Worm (Caenorhabditis elegans) whole organism, young adult: ENCODE data around the gene bkip-1.
A peak's percentile ranks its signal among the peaks of the same experiment; 100 is the strongest.

Experiments
- B0019.2 ChIP-seq: fragments of 200-800 bp; sonication (Bioruptor generic); conservative IDR thresholded peaks from 2 replicates; pipeline ENCODE4 v1.3.6; 2022; ENCODE audit warnings: missing genetic modification reagents, missing genetic modification characterization, missing compliant biosample characterization
- B0035.1 ChIP-seq: sonication (generic microtip); optimal IDR thresholded peaks from 2 replicates; lab custom pipeline; 2016; ENCODE audit warnings: missing genetic modification characterization, mild to moderate bottlenecking, missing compliant biosample characterization, missing genotype, missing genetic modification reagents
- D2030.7 ChIP-seq: fragments of 200-800 bp; sonication (Bioruptor generic); IDR thresholded peaks from 2 replicates; pipeline ENCODE4 v1.3.6; 2022; ENCODE audit warnings: missing genetic modification reagents, missing genetic modification characterization, missing compliant biosample characterization
- F22D6.2 ChIP-seq: sonication (generic microtip); optimal IDR thresholded peaks from 2 replicates; lab custom pipeline; 2016; ENCODE audit warnings: mild to moderate bottlenecking, missing genetic modification characterization, missing compliant biosample characterization
- F37B4.10 ChIP-seq: fragments of 200-800 bp; sonication (Bioruptor generic); IDR thresholded peaks from 2 replicates; pipeline ENCODE4 v1.3.6; 2022; ENCODE audit warnings: missing genetic modification characterization, missing compliant biosample characterization
- F39B2.1 ChIP-seq: fragments of 200-800 bp; sonication (Bioruptor generic); IDR thresholded peaks from 2 replicates; pipeline ENCODE4 v1.3.6; 2022; ENCODE audit warnings: missing genetic modification reagents, missing genetic modification characterization, missing compliant biosample characterization
- F49E8.2 ChIP-seq: sonication (generic microtip); optimal IDR thresholded peaks from 3 replicates; lab custom pipeline; 2017; ENCODE audit warnings: missing genetic modification characterization, mild to moderate bottlenecking, missing compliant biosample characterization, antibody characterized with exemption, moderate library complexity; ENCODE audit not compliant: insufficient read depth
- F52B5.7 ChIP-seq: sonication (generic microtip); optimal IDR thresholded peaks from 2 replicates; lab custom pipeline; 2016; ENCODE audit warnings: mild to moderate bottlenecking, missing genetic modification characterization, missing compliant biosample characterization
- F57C9.4 ChIP-seq: sonication (generic microtip); optimal IDR thresholded peaks from 2 replicates; lab custom pipeline; 2017; ENCODE audit warnings: mild to moderate bottlenecking, missing genetic modification characterization, missing compliant biosample characterization
- K12H6.12 ChIP-seq: fragments of 200-800 bp; sonication (Bioruptor generic); optimal IDR thresholded peaks from 2 replicates; lab custom pipeline; 2018; ENCODE audit warnings: mild to moderate bottlenecking, missing genetic modification characterization, missing compliant biosample characterization
- T26A5.8 ChIP-seq: sonication (generic microtip); optimal IDR thresholded peaks from 2 replicates; lab custom pipeline; 2016; ENCODE audit warnings: missing genetic modification characterization, missing compliant biosample characterization
- Y53F4B.3 ChIP-seq: fragments of 200-800 bp; sonication (Bioruptor generic); IDR thresholded peaks from 2 replicates; pipeline ENCODE4 v1.3.6; 2022; ENCODE audit warnings: missing genetic modification reagents, missing genetic modification characterization, missing compliant biosample characterization
- ZK185.1 ChIP-seq: sonication (generic microtip); optimal IDR thresholded peaks from 2 replicates; lab custom pipeline; 2016; ENCODE audit warnings: mild to moderate bottlenecking, missing genetic modification characterization, missing compliant biosample characterization; ENCODE audit not compliant: poor library complexity, severe bottlenecking
- akir-1 ChIP-seq: fragments of 200-800 bp; sonication (Bioruptor generic); optimal IDR thresholded peaks from 2 replicates; lab custom pipeline; 2018; ENCODE audit warnings: mild to moderate bottlenecking, missing genetic modification characterization, moderate library complexity, missing compliant biosample characterization
- aptf-2 ChIP-seq: fragments of 200-800 bp; sonication (Bioruptor generic); conservative IDR thresholded peaks from 2 replicates; pipeline ENCODE4 v1.3.6; 2022; ENCODE audit warnings: missing genetic modification reagents, missing genetic modification characterization, missing compliant biosample characterization
- aptf-3 ChIP-seq: fragments of 200-800 bp; sonication (Bioruptor generic); IDR thresholded peaks from 2 replicates; pipeline ENCODE4 v1.3.6; 2022; ENCODE audit warnings: missing genetic modification characterization, missing compliant biosample characterization
- athp-1 ChIP-seq: sonication (generic microtip); optimal IDR thresholded peaks from 2 replicates; lab custom pipeline; 2017; ENCODE audit warnings: mild to moderate bottlenecking, missing genetic modification characterization, missing compliant biosample characterization
- attf-3 ChIP-seq: fragments of 200-800 bp; sonication (Bioruptor generic); conservative IDR thresholded peaks from 2 replicates; pipeline ENCODE4 v1.3.6; 2022; ENCODE audit warnings: missing genetic modification reagents, missing genetic modification characterization, missing compliant biosample characterization
- attf-5 ChIP-seq: fragments of 200-800 bp; sonication (Bioruptor generic); optimal IDR thresholded peaks from 2 replicates; lab custom pipeline; 2018; ENCODE audit warnings: mild to moderate bottlenecking, missing genetic modification characterization, missing compliant biosample characterization
- bed-2 ChIP-seq: fragments of 200-800 bp; sonication (Bioruptor generic); IDR thresholded peaks from 2 replicates; pipeline ENCODE4 v1.3.6; 2022; ENCODE audit warnings: missing genetic modification reagents, missing genetic modification characterization, missing compliant biosample characterization
- cebp-1 ChIP-seq, 2 experiments: fragments of 200-800 bp in 1 of 2; sonication (Bioruptor generic) in 1 of 2; sonication (generic microtip) in 1 of 2; IDR thresholded peaks in 1 of 2; optimal IDR thresholded peaks in 1 of 2; 2 replicates each; pipeline versions ENCODE4 v1.3.6 to Lab custom; 2017 to 2022; ENCODE audit warnings: missing compliant biosample characterization in 2 of 2, missing genetic modification characterization in 2 of 2, mild to moderate bottlenecking in 1 of 2, missing genetic modification reagents in 1 of 2, moderate library complexity in 1 of 2
- ceh-27 ChIP-seq: fragments of 200-800 bp; sonication (Bioruptor generic); optimal IDR thresholded peaks from 2 replicates; lab custom pipeline; 2018; ENCODE audit warnings: mild to moderate bottlenecking, missing genetic modification characterization, moderate library complexity, missing compliant biosample characterization
- ceh-58 ChIP-seq: fragments of 200-800 bp; sonication (Bioruptor generic); IDR thresholded peaks from 2 replicates; pipeline ENCODE4 v1.3.6; 2022; ENCODE audit warnings: missing genetic modification characterization, missing compliant biosample characterization
- ceh-91 ChIP-seq: fragments of 200-800 bp; sonication (Bioruptor generic); IDR thresholded peaks from 2 replicates; pipeline ENCODE4 v1.3.6; 2022; ENCODE audit warnings: missing genetic modification reagents, missing genetic modification characterization, missing compliant biosample characterization
- chd-7 ChIP-seq: sonication (generic microtip); optimal IDR thresholded peaks from 2 replicates; lab custom pipeline; 2016; ENCODE audit warnings: mild to moderate bottlenecking, missing genetic modification characterization, moderate library complexity, missing compliant biosample characterization
- efl-1 ChIP-seq: fragments of 150-350 bp; optimal IDR thresholded peaks from 2 replicates; lab custom pipeline; 2014; ENCODE audit warnings: missing biosample characterization, missing genetic modification reagents, missing genetic modification characterization
- egl-18 ChIP-seq: fragments of 200-800 bp; sonication (Bioruptor generic); IDR thresholded peaks from 2 replicates; pipeline ENCODE4 v1.3.6; 2022; ENCODE audit warnings: missing genetic modification reagents, missing genetic modification characterization, missing compliant biosample characterization
- egrh-3 ChIP-seq: fragments of 200-800 bp; sonication (Bioruptor generic); IDR thresholded peaks from 2 replicates; pipeline ENCODE4 v1.3.6; 2022; ENCODE audit warnings: missing genetic modification reagents, missing genetic modification characterization, missing compliant biosample characterization
- gei-17 ChIP-seq: fragments of 200-800 bp; sonication (Bioruptor generic); optimal IDR thresholded peaks from 2 replicates; lab custom pipeline; 2018; ENCODE audit warnings: mild to moderate bottlenecking, missing genetic modification characterization, missing compliant biosample characterization
- hrde-1 ChIP-seq: sonication (generic microtip); optimal IDR thresholded peaks from 2 replicates; lab custom pipeline; 2016; ENCODE audit warnings: missing genetic modification characterization, mild to moderate bottlenecking, missing compliant biosample characterization, moderate library complexity, missing genotype, missing genetic modification reagents, borderline replicate concordance
- lag-1 ChIP-seq: fragments of 200-800 bp; sonication (Bioruptor generic); IDR thresholded peaks from 2 replicates; pipeline ENCODE4 v1.3.6; 2022; ENCODE audit warnings: missing genetic modification reagents, missing genetic modification characterization, missing compliant biosample characterization
- let-526 ChIP-seq: fragments of 200-800 bp; sonication (Bioruptor generic); IDR thresholded peaks from 2 replicates; pipeline ENCODE4 v1.3.6; 2022; ENCODE audit warnings: missing genetic modification reagents, missing genetic modification characterization, missing compliant biosample characterization
- lin-35 ChIP-seq, 3 experiments: fragments of 150-350 bp in 2 of 3; sonication (generic microtip) in 1 of 3; optimal IDR thresholded peaks; 2 replicates each; lab custom pipeline; 2014 to 2018; ENCODE audit warnings: missing biosample characterization in 3 of 3, missing genetic modification characterization in 3 of 3, missing genetic modification reagents in 3 of 3
- lsl-1 ChIP-seq: fragments of 200-800 bp; sonication (Bioruptor generic); optimal IDR thresholded peaks from 2 replicates; lab custom pipeline; 2018; ENCODE audit warnings: mild to moderate bottlenecking, missing genetic modification characterization, moderate library complexity, missing compliant biosample characterization
- lsy-27 ChIP-seq: sonication (generic microtip); optimal IDR thresholded peaks from 2 replicates; lab custom pipeline; 2017; ENCODE audit warnings: missing genetic modification characterization, mild to moderate bottlenecking, missing compliant biosample characterization, antibody characterized with exemption, missing genotype, borderline replicate concordance; ENCODE audit not compliant: insufficient read depth
- madf-3 ChIP-seq: fragments of 200-800 bp; sonication (Bioruptor generic); IDR thresholded peaks from 2 replicates; pipeline ENCODE4 v1.3.6; 2022; ENCODE audit warnings: missing genetic modification reagents, missing genetic modification characterization, missing compliant biosample characterization
- nfya-1 ChIP-seq: sonication (generic microtip); optimal IDR thresholded peaks from 2 replicates; lab custom pipeline; 2017; ENCODE audit warnings: antibody characterized with exemption, missing compliant biosample characterization, missing genetic modification characterization, borderline replicate concordance; ENCODE audit not compliant: insufficient read depth
- nhr-27 ChIP-seq: fragments of 200-800 bp; sonication (Bioruptor generic); optimal IDR thresholded peaks from 2 replicates; lab custom pipeline; 2018; ENCODE audit warnings: mild to moderate bottlenecking, missing genetic modification characterization, moderate library complexity, missing compliant biosample characterization
- nhr-90 ChIP-seq: sonication (generic microtip); optimal IDR thresholded peaks from 2 replicates; lab custom pipeline; 2016; ENCODE audit warnings: missing genotype, mild to moderate bottlenecking, missing genetic modification characterization, missing compliant biosample characterization
- pha-4 ChIP-seq: fragments of 150-350 bp; sonication (generic microtip); optimal IDR thresholded peaks from 2 replicates; lab custom pipeline; 2014; ENCODE audit warnings: missing biosample characterization, missing genetic modification reagents, missing genetic modification characterization
- somi-1 ChIP-seq: fragments of 200-800 bp; sonication (Bioruptor generic); optimal IDR thresholded peaks from 2 replicates; lab custom pipeline; 2018; ENCODE audit warnings: mild to moderate bottlenecking, missing genetic modification characterization, missing compliant biosample characterization
- unc-130 ChIP-seq: sonication (generic microtip); optimal IDR thresholded peaks from 2 replicates; lab custom pipeline; 2016; ENCODE audit warnings: missing genetic modification reagents, missing genetic modification characterization, missing compliant biosample characterization
- unc-62 ChIP-seq: fragments of 150-350 bp; optimal IDR thresholded peaks from 2 replicates; lab custom pipeline; 2014; ENCODE audit warnings: missing biosample characterization, missing genetic modification reagents, missing genetic modification characterization
- zfh-2 ChIP-seq: fragments of 200-800 bp; sonication (Bioruptor generic); conservative IDR thresholded peaks from 2 replicates; pipeline ENCODE4 v1.3.6; 2022; ENCODE audit warnings: missing genetic modification reagents, missing genetic modification characterization, missing compliant biosample characterization
- ztf-6 ChIP-seq: fragments of 200-800 bp; sonication (Bioruptor generic); IDR thresholded peaks from 2 replicates; pipeline ENCODE4 v1.3.6; 2022; ENCODE audit warnings: missing genetic modification reagents, missing genetic modification characterization, missing compliant biosample characterization

The bkip-1 gene

ce11 chrII:14060885-14061284 lies 40.2 kb upstream of the bkip-1 start:
- TF ChIP-seq efl-1 (GFP tag; lab: Kevin White, UChicago) (no peak), egrh-3 (GFP tag; lab: Robert Waterston, UW) (peak; percentile 38; the same call in 1 of the 2 replicates)

- TF ChIP-seq madf-3 (no peak), cebp-1 (GFP tag; IDR thresholded peaks at IDR 0.05; lab: Robert Waterston, UW) (peak; percentile 81; the same call in 1 of the 2 replicates), cebp-1 (tag; optimal IDR thresholded peaks at IDR 0.05; lab: Kevin White, UChicago) (peak; percentile 90), zfh-2 (no peak), Y53F4B.3 (GFP tag; lab: Robert Waterston, UW) (no peak), lin-35 (GFP tag; optimal IDR thresholded peaks at IDR 0.05; lab: Kevin White, UChicago) (peak in 1 of 3 experiments; percentile 57), hrde-1 (no peak), D2030.7 (GFP tag; lab: Robert Waterston, UW) (peak; percentile 75), lsl-1 (GFP tag; lab: Kevin White, UChicago) (peak; percentile 63), ZK185.1 (tag; lab: Kevin White, UChicago) (no peak), F22D6.2 (tag; lab: Kevin White, UChicago) (no peak), egl-18 (GFP tag; lab: Robert Waterston, UW) (no peak), nhr-90 (tag; lab: Kevin White, UChicago) (no peak), B0035.1 (peak; percentile 12), ceh-91 (GFP tag; lab: Robert Waterston, UW) (peak; percentile 65), nfya-1 (tag; lab: Kevin White, UChicago) (no peak), T26A5.8 (tag; lab: Kevin White, UChicago) (no peak), B0019.2 (GFP tag; lab: Robert Waterston, UW) (no peak), K12H6.12 (peak; percentile 76), gei-17 (GFP tag; lab: Kevin White, UChicago) (no peak), lag-1 (GFP tag; lab: Robert Waterston, UW) (no peak), pha-4 (tag; lab: Kevin White, UChicago) (no peak), bed-2 (GFP tag; lab: Robert Waterston, UW) (peak; percentile 90), F52B5.7 (tag; lab: Kevin White, UChicago) (no peak), akir-1 (GFP tag; lab: Kevin White, UChicago) (no peak), egrh-3 (GFP tag; lab: Robert Waterston, UW) (no peak; the same call in 1 of the 2 replicates), F39B2.1 (no peak), nhr-27 (tag; lab: Kevin White, UChicago) (no peak), aptf-3 (GFP tag; lab: Robert Waterston, UW) (no peak), F37B4.10 (no peak), F57C9.4 (no peak), unc-130 (GFP tag; lab: Kevin White, UChicago) (peak; percentile 80), lsy-27 (tag; lab: Kevin White, UChicago) (no peak), let-526 (GFP tag; lab: Robert Waterston, UW) (0 out of 2 replicates have a peak, but pooled peaks have one; percentile 55), chd-7 (tag; lab: Kevin White, UChicago) (no peak), ztf-6 (GFP tag; lab: Robert Waterston, UW) (no peak), F49E8.2 (tag; lab: Kevin White, UChicago) (no peak), ceh-58 (GFP tag; lab: Robert Waterston, UW) (no peak), unc-62 (GFP tag; lab: Kevin White, UChicago) (no peak), attf-5 (GFP tag; lab: Kevin White, UChicago) (peak; percentile 91), somi-1 (no peak), attf-3 (GFP tag; lab: Robert Waterston, UW) (peak; percentile 58), ceh-27 (GFP tag; lab: Kevin White, UChicago) (peak; percentile 74), athp-1 (peak; percentile 40), aptf-2 (peak; percentile 61; the same call in 1 of the 2 replicates)
Observed at ce11 chrII:14063044-14063500, 38.0 kb upstream of the bkip-1 start, which contains the start of gene lem-2. lem-2 (plus strand) TSS chrII:14063450.
